Worm (Caenorhabditis elegans): Measurements from ENCODE around the gene F25H8.2.

DNA sequence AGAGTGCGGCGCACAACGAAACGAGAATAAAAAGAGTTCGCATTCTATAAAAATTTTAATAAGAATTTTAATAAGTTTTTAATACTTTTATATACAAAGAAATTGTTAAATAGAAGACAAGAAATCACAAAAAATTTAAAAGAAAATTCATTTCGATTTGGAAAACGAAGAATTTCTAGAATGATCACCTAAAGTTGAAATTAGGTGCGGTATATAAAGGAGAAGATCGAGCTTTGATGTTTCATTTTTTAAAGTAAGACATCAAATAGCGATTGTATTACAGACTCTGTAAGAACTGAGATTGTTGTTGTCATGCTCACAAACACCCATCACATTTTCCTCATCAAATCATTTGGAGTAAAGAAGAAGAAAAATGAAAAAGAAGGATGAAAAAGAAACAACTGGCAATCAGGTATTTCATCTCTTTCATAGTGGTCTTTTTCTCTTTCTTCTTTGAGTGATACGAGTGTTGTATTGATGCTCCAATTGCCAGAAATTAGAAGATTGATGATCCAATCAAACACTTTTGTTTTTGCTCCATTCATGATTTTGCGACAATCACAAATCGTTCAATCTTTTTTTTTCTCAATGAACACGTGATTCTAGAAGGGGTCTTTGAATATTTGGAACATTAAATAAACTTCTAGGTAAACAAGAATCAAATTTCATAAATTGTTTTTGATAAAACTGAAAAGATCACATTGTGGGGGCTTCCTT lies 3.7 kb upstream of the F25H8.2 start, which contains the start of gene dur-1:
- TF ChIP-seq skn-1 (tag; optimal IDR thresholded peaks at IDR 0.05) (no peak), nhr-28 (tag; optimal IDR thresholded peaks at IDR 0.05) (no peak), unc-39 (tag; optimal IDR thresholded peaks at IDR 0.05) (no peak), nhr-237 (tag; optimal IDR thresholded peaks at IDR 0.05) (no peak), fkh-10 (GFP tag; optimal IDR thresholded peaks at IDR 0.05) (no peak), ama-1 (optimal IDR thresholded peaks at IDR 0.05) (no peak), nhr-11 (tag; optimal IDR thresholded peaks at IDR 0.05) (no peak), nhr-43 (tag; optimal IDR thresholded peaks at IDR 0.05; ENCODE audit: poor library complexity, severe bottlenecking) (no peak), ztf-11 (tag; optimal IDR thresholded peaks at IDR 0.05) (no peak), pha-4 (tag; optimal IDR thresholded peaks at IDR 0.05) (no peak), ceh-28 (tag; optimal IDR thresholded peaks at IDR 0.05) (peak; percentile 5), elt-3 (tag; optimal IDR thresholded peaks at IDR 0.05) (no peak), aly-2 (tag; optimal IDR thresholded peaks at IDR 0.05) (no peak)
